Worm (Caenorhabditis elegans) whole organism, L1 larva: ENCODE data around the gene ZK228.1.

Source experiments
- aly-2 ChIP-seq: fragments of 150-350 bp; optimal IDR thresholded peaks from 2 replicates; lab custom pipeline; 2014; ENCODE audit warnings: missing biosample characterization, missing genetic modification characterization
- lin-13 ChIP-seq: fragments of 150-350 bp; optimal IDR thresholded peaks from 2 replicates; lab custom pipeline; 2014; ENCODE audit warnings: missing biosample characterization, missing genetic modification reagents, missing genetic modification characterization
- lin-14 ChIP-seq: fragments of 200-800 bp; sonication (Bioruptor generic); optimal IDR thresholded peaks from 2 replicates; lab custom pipeline; 2018; ENCODE audit warnings: mild to moderate bottlenecking, missing genetic modification characterization, moderate library complexity, missing compliant biosample characterization
- pax-3 ChIP-seq: fragments of 200-800 bp; sonication (Bioruptor generic); optimal IDR thresholded peaks from 2 replicates; lab custom pipeline; 2018; ENCODE audit warnings: mild to moderate bottlenecking, missing genetic modification characterization, moderate library complexity, missing compliant biosample characterization
- zip-4 ChIP-seq: fragments of 200-800 bp; sonication (Bioruptor generic); optimal IDR thresholded peaks from 2 replicates; lab custom pipeline; 2018; ENCODE audit warnings: mild to moderate bottlenecking, missing genetic modification characterization, moderate library complexity, missing compliant biosample characterization

ZK228.1 gene

ce11 chrV:18491961-18492360 is 47.7 kb downstream of the ZK228.1 start, which contains the start of gene slo-1:
Gene slo-1 (plus strand): TSS chrV:18492261.
- TF ChIP-seq zip-4 (GFP tag; lab: Kevin White, UChicago) (no peak), pax-3 (tag; lab: Kevin White, UChicago) (no peak), lin-14 (peak; percentile 48), lin-13 (GFP tag; lab: Kevin White, UChicago) (no peak), aly-2 (no peak)
